Worm (Caenorhabditis elegans): ENCODE data around the gene athp-2.

ce11 chrII:4378195-4378594, 38.2 kb downstream of the athp-2 start, which contains the start of gene B0286.1:
- TF ChIP-seq skn-1 (tag; optimal IDR thresholded peaks at IDR 0.05) (no peak), pha-4 (GFP tag; IDR thresholded peaks at IDR 0.05) (no peak), pha-4 (tag; optimal IDR thresholded peaks at IDR 0.05) (no peak), fos-1 (tag; optimal IDR thresholded peaks at IDR 0.05) (no peak), nhr-111 (GFP tag; optimal IDR thresholded peaks at IDR 0.05) (no peak), mep-1 (tag; optimal IDR thresholded peaks at IDR 0.05) (no peak), attf-4 (tag; optimal IDR thresholded peaks at IDR 0.05) (no peak), gei-8 (GFP tag; optimal IDR thresholded peaks at IDR 0.05) (no peak), ztf-11 (tag; optimal IDR thresholded peaks at IDR 0.05) (no peak), lin-13 (GFP tag; optimal IDR thresholded peaks at IDR 0.05) (no peak), F26F4.8 (GFP tag; conservative IDR thresholded peaks at IDR 0.05) (no peak), daf-19 (GFP tag; conservative IDR thresholded peaks at IDR 0.05) (no peak), daf-8 (GFP tag; IDR thresholded peaks at IDR 0.05) (no peak)

All from whole organism, L4 larva.